Worm (Caenorhabditis elegans) whole organism, midembryonic: ENCODE data around the gene srbc-63.

ENCODE experiments used
- klf-2 ChIP-seq: fragments of 200-800 bp; sonication (Bioruptor generic); conservative IDR thresholded peaks from 2 replicates; pipeline ENCODE4 v1.3.6; 2022; ENCODE audit warnings: missing genetic modification reagents, missing genetic modification characterization, missing compliant biosample characterization
- med-1 ChIP-seq: sonication (generic microtip); optimal IDR thresholded peaks from 2 replicates; lab custom pipeline; 2017; ENCODE audit warnings: missing genetic modification characterization, mild to moderate bottlenecking, missing compliant biosample characterization, antibody characterized with exemption, missing genetic modification reagents; ENCODE audit not compliant: insufficient read depth
- ztf-23 ChIP-seq: fragments of 200-800 bp; sonication (Bioruptor generic); IDR thresholded peaks from 2 replicates; pipeline ENCODE4 v1.3.6; 2022; ENCODE audit warnings: missing genetic modification reagents, missing genetic modification characterization, missing compliant biosample characterization

DNA sequence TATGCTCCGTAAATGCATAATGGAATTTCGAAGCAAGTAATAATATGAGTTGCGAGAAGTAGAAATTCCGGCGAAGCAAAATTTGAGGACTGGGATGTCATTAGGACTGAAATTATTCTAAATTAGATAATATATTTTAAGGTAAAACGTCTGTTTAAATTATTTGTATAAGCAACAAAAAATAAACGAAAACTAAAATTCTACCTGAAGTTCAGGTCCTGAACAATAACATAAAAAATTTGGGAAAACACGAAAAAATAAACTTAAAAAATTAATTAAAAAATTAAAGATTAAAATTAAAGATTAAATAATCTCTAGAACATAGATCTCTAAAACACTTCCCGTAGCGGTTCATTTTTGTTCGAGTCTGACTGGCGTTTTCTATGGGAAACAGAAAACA lies 32.7 kb downstream of the srbc-63 start, which contains the start of gene srh-251:
- no peak for TF ChIP-seq klf-2
- TF ChIP-seq ztf-23, result no peak
- TF ChIP-seq med-1 (GFP tag; lab: Kevin White, UChicago), result no peak
